ENCODE assay signal across 1 fruit fly cellular context in genomic region chrX:5989368-5989767, dm6.
TF ChIP-seq lines count a peak whose summit lies in the region.

No protein-coding gene starts in this region.

TF ChIP-seq in whole organism, embryonic, 481 proteins besides CTCF, POLR2A, EP300 and RAD21 (continued from another document and continues in another):
- TF ChIP-seq CG10147 (GFP tag; optimal IDR thresholded peaks at IDR 0.05; lab: Kevin White, UChicago) (no peak), CG9215 (GFP tag; IDR thresholded peaks at IDR 0.05; lab: Robert Waterston, UW) (no peak), NfI (GFP tag; optimal IDR thresholded peaks at IDR 0.05; lab: Kevin White, UChicago) (peak; percentile 7), CG1233 (GFP tag; optimal IDR thresholded peaks at IDR 0.05; lab: Kevin White, UChicago) (no peak), Xrp1 (GFP tag; IDR thresholded peaks at IDR 0.05; lab: Robert Waterston, UW) (peak; percentile 62), CHES-1-like (GFP tag; optimal IDR thresholded peaks at IDR 0.05; lab: Kevin White, UChicago) (no peak), CG8388 (GFP tag; optimal IDR thresholded peaks at IDR 0.05; lab: Kevin White, UChicago) (peak; percentile 49), PHDP (tag; optimal IDR thresholded peaks at IDR 0.05; lab: Kevin White, UChicago) (peak; percentile 34), CG32767 (GFP tag; IDR thresholded peaks at IDR 0.05; lab: Robert Waterston, UW) (0 out of 2 replicates have a peak, but pooled peaks have one; percentile 26), CG8765 (GFP tag; IDR thresholded peaks at IDR 0.05; lab: Robert Waterston, UW) (no peak), CG2116 (GFP tag; optimal IDR thresholded peaks at IDR 0.05; lab: Kevin White, UChicago) (peak; percentile 9), Tbp (GFP tag; optimal IDR thresholded peaks at IDR 0.05; lab: Kevin White, UChicago) (no peak), CG31441 (GFP tag; IDR thresholded peaks at IDR 0.05; lab: Robert Waterston, UW) (peak; percentile 67), CG34376 (GFP tag; optimal IDR thresholded peaks at IDR 0.05; lab: Kevin White, UChicago) (no peak), wor (GFP tag; IDR thresholded peaks at IDR 0.05; lab: Robert Waterston, UW) (no peak), phol (tag; optimal IDR thresholded peaks at IDR 0.05; lab: Kevin White, UChicago) (peak; percentile 56), dimm (GFP tag; IDR thresholded peaks at IDR 0.05; lab: Robert Waterston, UW) (no peak), fru (optimal IDR thresholded peaks at IDR 0.05; lab: Kevin White, UChicago) (no peak), dmrt99B (tag; optimal IDR thresholded peaks at IDR 0.05; lab: Kevin White, UChicago) (peak; percentile 72), peb (GFP tag; IDR thresholded peaks at IDR 0.05; lab: Robert Waterston, UW) (peak; percentile 23; the same call in 1 of the 2 replicates), ab (GFP tag; optimal IDR thresholded peaks at IDR 0.05; lab: Kevin White, UChicago) (no peak), Ets65A (GFP tag; lab: Kevin White, UChicago) (no peak), GATAe (GFP tag; conservative IDR thresholded peaks at IDR 0.05; lab: Robert Waterston, UW) (no peak), CG3847 (GFP tag; IDR thresholded peaks at IDR 0.05; lab: Robert Waterston, UW) (no peak), CG34224 (GFP tag; IDR thresholded peaks at IDR 0.05; lab: Robert Waterston, UW; ENCODE audit: partially characterized antibody) (no peak), da (GFP tag; optimal IDR thresholded peaks at IDR 0.05; lab: Kevin White, UChicago) (no peak), Lpt (GFP tag; optimal IDR thresholded peaks at IDR 0.05; lab: Kevin White, UChicago) (no peak), CG4360 (GFP tag; IDR thresholded peaks at IDR 0.05; lab: Robert Waterston, UW) (no peak), Doc2 (GFP tag; IDR thresholded peaks at IDR 0.05; lab: Robert Waterston, UW) (no peak), emc (GFP tag; optimal IDR thresholded peaks at IDR 0.05; lab: Kevin White, UChicago) (no peak), MTF-1 (GFP tag; optimal IDR thresholded peaks at IDR 0.05; lab: Kevin White, UChicago; ENCODE audit: borderline replicate concordance) (no peak), CG15011 (GFP tag; optimal IDR thresholded peaks at IDR 0.05; lab: Kevin White, UChicago) (no peak), nerfin-1 (tag; optimal IDR thresholded peaks at IDR 0.05; lab: Kevin White, UChicago) (no peak), Sox100B (GFP tag; optimal IDR thresholded peaks at IDR 0.05; lab: Kevin White, UChicago) (no peak), Nf-YB (GFP tag; optimal IDR thresholded peaks at IDR 0.05; lab: Kevin White, UChicago) (no peak), D19B (GFP tag; optimal IDR thresholded peaks at IDR 0.05; lab: Kevin White, UChicago) (no peak), CG12659 (GFP tag; optimal IDR thresholded peaks at IDR 0.05; lab: Kevin White, UChicago) (peak; percentile 33), shn (GFP tag; optimal IDR thresholded peaks at IDR 0.05; lab: Kevin White, UChicago) (no peak), CG1832 (GFP tag; optimal IDR thresholded peaks at IDR 0.05; lab: Kevin White, UChicago) (no peak), CG10321 (GFP tag; IDR thresholded peaks at IDR 0.05; lab: Robert Waterston, UW) (no peak), trh (GFP tag; optimal IDR thresholded peaks at IDR 0.05; lab: Kevin White, UChicago) (no peak), slbo (GFP tag; IDR thresholded peaks at IDR 0.05; lab: Robert Waterston, UW) (peak; percentile 23; the same call in 1 of the 2 replicates), CG13296 (GFP tag; optimal IDR thresholded peaks at IDR 0.05; lab: Kevin White, UChicago) (no peak), CG30020 (tag; optimal IDR thresholded peaks at IDR 0.05; lab: Kevin White, UChicago) (no peak), fu2 (GFP tag; optimal IDR thresholded peaks at IDR 0.05; lab: Kevin White, UChicago) (no peak), CoRest (tag; optimal IDR thresholded peaks at IDR 0.05; lab: Kevin White, UChicago) (peak; percentile 36), ems (GFP tag; optimal IDR thresholded peaks at IDR 0.05; lab: Kevin White, UChicago) (no peak), CG17186 (GFP tag; optimal IDR thresholded peaks at IDR 0.05; lab: Kevin White, UChicago) (no peak), CG32772 (GFP tag; IDR thresholded peaks at IDR 0.05; lab: Robert Waterston, UW) (0 out of 2 replicates have a peak, but pooled peaks have one; percentile 44), sna (GFP tag; IDR thresholded peaks at IDR 0.05; lab: Robert Waterston, UW; ENCODE audit: partially characterized antibody) (no peak), crc (GFP tag; optimal IDR thresholded peaks at IDR 0.05; lab: Kevin White, UChicago) (no peak), lmd (GFP tag; IDR thresholded peaks at IDR 0.05; lab: Robert Waterston, UW) (peak; percentile 45; the same call in 1 of the 2 replicates), crp (GFP tag; optimal IDR thresholded peaks at IDR 0.05; lab: Kevin White, UChicago) (no peak), Hmr (GFP tag; optimal IDR thresholded peaks at IDR 0.05; lab: Kevin White, UChicago) (peak; percentile 33), lov (optimal IDR thresholded peaks at IDR 0.05; lab: Kevin White, UChicago) (no peak), lov (GFP tag; IDR thresholded peaks at IDR 0.05; lab: Robert Waterston, UW) (no peak), CG7271 (tag; optimal IDR thresholded peaks at IDR 0.05; lab: Kevin White, UChicago) (no peak), CG4282 (GFP tag; optimal IDR thresholded peaks at IDR 0.05; lab: Kevin White, UChicago) (no peak), tio (GFP tag; optimal IDR thresholded peaks at IDR 0.05; lab: Kevin White, UChicago) (no peak), lilli (GFP tag; optimal IDR thresholded peaks at IDR 0.05; lab: Kevin White, UChicago) (peak; percentile 28), h (optimal IDR thresholded peaks at IDR 0.05; lab: Kevin White, UChicago) (no peak), CG17568 (GFP tag; optimal IDR thresholded peaks at IDR 0.05; lab: Kevin White, UChicago) (no peak), NC2α (GFP tag; optimal IDR thresholded peaks at IDR 0.05; lab: Kevin White, UChicago) (no peak), jing (GFP tag; optimal IDR thresholded peaks at IDR 0.05; lab: Kevin White, UChicago) (peak; percentile 7), Rx (GFP tag; IDR thresholded peaks at IDR 0.05; lab: Robert Waterston, UW) (peak; percentile 37; the same call in 1 of the 2 replicates), Mes4 (GFP tag; optimal IDR thresholded peaks at IDR 0.05; lab: Kevin White, UChicago) (no peak), Spps (tag; optimal IDR thresholded peaks at IDR 0.05; lab: Kevin White, UChicago) (no peak), maf-S (GFP tag; optimal IDR thresholded peaks at IDR 0.05; lab: Kevin White, UChicago) (no peak), gro (GFP tag; optimal IDR thresholded peaks at IDR 0.05; lab: Kevin White, UChicago) (no peak), CG15479 (GFP tag; optimal IDR thresholded peaks at IDR 0.05; lab: Kevin White, UChicago) (no peak), ato (GFP tag; IDR thresholded peaks at IDR 0.05; lab: Robert Waterston, UW; ENCODE audit: partially characterized antibody) (no peak), CG11093 (GFP tag; IDR thresholded peaks at IDR 0.05; lab: Robert Waterston, UW) (no peak), NC2β (GFP tag; optimal IDR thresholded peaks at IDR 0.05; lab: Kevin White, UChicago) (no peak), CG16815 (GFP tag; optimal IDR thresholded peaks at IDR 0.05; lab: Kevin White, UChicago) (no peak), hb (GFP tag; IDR thresholded peaks at IDR 0.05; lab: Robert Waterston, UW; ENCODE audit: partially characterized antibody) (no peak), CG18262 (tag; optimal IDR thresholded peaks at IDR 0.05; lab: Kevin White, UChicago) (peak; percentile 60), Pdp1 (GFP tag; optimal IDR thresholded peaks at IDR 0.05; lab: Kevin White, UChicago) (no peak), CG12236 (GFP tag; optimal IDR thresholded peaks at IDR 0.05; lab: Kevin White, UChicago) (no peak), cas (GFP tag; IDR thresholded peaks at IDR 0.05; lab: Robert Waterston, UW) (no peak), dmrt11E (tag; optimal IDR thresholded peaks at IDR 0.05; lab: Kevin White, UChicago) (no peak), CG6791 (GFP tag; IDR thresholded peaks at IDR 0.05; lab: Robert Waterston, UW; ENCODE audit: partially characterized antibody) (no peak), CG14860 (GFP tag; IDR thresholded peaks at IDR 0.05; lab: Robert Waterston, UW; ENCODE audit: partially characterized antibody) (no peak), CG1792 (GFP tag; optimal IDR thresholded peaks at IDR 0.05; lab: Kevin White, UChicago) (no peak), tin (GFP tag; optimal IDR thresholded peaks at IDR 0.05; lab: Kevin White, UChicago) (peak; percentile 35), Side (GFP tag; optimal IDR thresholded peaks at IDR 0.05; lab: Kevin White, UChicago) (no peak), dysf (GFP tag; IDR thresholded peaks at IDR 0.05; lab: Robert Waterston, UW) (peak; percentile 50; the same call in 2 of the 3 replicates), pum (GFP tag; optimal IDR thresholded peaks at IDR 0.05; lab: Kevin White, UChicago) (no peak), CG7928 (GFP tag; optimal IDR thresholded peaks at IDR 0.05; lab: Kevin White, UChicago) (no peak), grn (GFP tag; optimal IDR thresholded peaks at IDR 0.05; lab: Kevin White, UChicago) (no peak), Bdp1 (GFP tag; optimal IDR thresholded peaks at IDR 0.05; lab: Kevin White, UChicago) (no peak), sqz (GFP tag; optimal IDR thresholded peaks at IDR 0.05; lab: Kevin White, UChicago) (no peak), wdn (GFP tag; IDR thresholded peaks at IDR 0.05; lab: Robert Waterston, UW) (no peak), CG12391 (tag; optimal IDR thresholded peaks at IDR 0.05; lab: Kevin White, UChicago) (peak; percentile 52), CG9876 (GFP tag; optimal IDR thresholded peaks at IDR 0.05; lab: Kevin White, UChicago) (no peak), H2.0 (GFP tag; IDR thresholded peaks at IDR 0.05; lab: Robert Waterston, UW) (no peak), Mad (GFP tag; optimal IDR thresholded peaks at IDR 0.05; lab: Kevin White, UChicago) (no peak), Myb (GFP tag; optimal IDR thresholded peaks at IDR 0.05; lab: Kevin White, UChicago) (no peak), bsh (GFP tag; optimal IDR thresholded peaks at IDR 0.05; lab: Kevin White, UChicago) (peak in 1 of 2 experiments; percentile 64), CG8924 (tag; optimal IDR thresholded peaks at IDR 0.05; lab: Kevin White, UChicago) (peak; percentile 47), CG18619 (GFP tag; optimal IDR thresholded peaks at IDR 0.05; lab: Kevin White, UChicago) (no peak), esg (GFP tag; conservative IDR thresholded peaks at IDR 0.05; lab: Robert Waterston, UW) (0 out of 2 replicates have a peak, but pooled peaks have one; percentile 14), CG10654 (GFP tag; optimal IDR thresholded peaks at IDR 0.05; lab: Kevin White, UChicago) (no peak), CG15269 (tag; optimal IDR thresholded peaks at IDR 0.05; lab: Kevin White, UChicago) (peak; percentile 65), grau (tag; optimal IDR thresholded peaks at IDR 0.05; lab: Kevin White, UChicago) (peak; percentile 58), eyg (GFP tag; optimal IDR thresholded peaks at IDR 0.05; lab: Kevin White, UChicago) (no peak), CG3281 (GFP tag; optimal IDR thresholded peaks at IDR 0.05; lab: Kevin White, UChicago) (peak; percentile 8), p53 (GFP tag; optimal IDR thresholded peaks at IDR 0.05; lab: Kevin White, UChicago) (no peak), CG2712 (tag; optimal IDR thresholded peaks at IDR 0.05; lab: Kevin White, UChicago) (peak; percentile 54), ci (GFP tag; IDR thresholded peaks at IDR 0.05; lab: Robert Waterston, UW) (peak; percentile 79), slp2 (GFP tag; optimal IDR thresholded peaks at IDR 0.05; lab: Kevin White, UChicago) (no peak), Dp (GFP tag; optimal IDR thresholded peaks at IDR 0.05; lab: Kevin White, UChicago) (no peak), CG11504 (tag; optimal IDR thresholded peaks at IDR 0.05; lab: Kevin White, UChicago) (peak; percentile 72), D (optimal IDR thresholded peaks at IDR 0.05; lab: Kevin White, UChicago) (no peak), D (GFP tag; optimal IDR thresholded peaks at IDR 0.05; lab: Kevin White, UChicago) (no peak), Antp (GFP tag; optimal IDR thresholded peaks at IDR 0.05; lab: Kevin White, UChicago) (no peak), sisA (GFP tag; IDR thresholded peaks at IDR 0.05; lab: Robert Waterston, UW) (peak; percentile 49), scrt (GFP tag; optimal IDR thresholded peaks at IDR 0.05; lab: Kevin White, UChicago) (no peak), hth (optimal IDR thresholded peaks at IDR 0.05; lab: Kevin White, UChicago) (no peak), corto (GFP tag; optimal IDR thresholded peaks at IDR 0.05; lab: Kevin White, UChicago) (no peak), bigmax (GFP tag; optimal IDR thresholded peaks at IDR 0.05; lab: Kevin White, UChicago) (no peak), ase (GFP tag; IDR thresholded peaks at IDR 0.05; lab: Robert Waterston, UW) (peak; percentile 63; the same call in 2 of the 3 replicates), Dad (GFP tag; optimal IDR thresholded peaks at IDR 0.05; lab: Kevin White, UChicago) (no peak), slou (GFP tag; optimal IDR thresholded peaks at IDR 0.05; lab: Kevin White, UChicago) (no peak), Dip2 (GFP tag; IDR thresholded peaks at IDR 0.05; lab: Robert Waterston, UW) (no peak), Sin3A (optimal IDR thresholded peaks at IDR 0.05; lab: Kevin White, UChicago) (no peak), B-H1 (GFP tag; IDR thresholded peaks at IDR 0.05; lab: Robert Waterston, UW) (no peak; the same call in 2 of the 3 replicates), CG10565 (GFP tag; optimal IDR thresholded peaks at IDR 0.05; lab: Kevin White, UChicago) (no peak), CG16779 (GFP tag; IDR thresholded peaks at IDR 0.05; lab: Robert Waterston, UW) (no peak), disco-r (GFP tag; optimal IDR thresholded peaks at IDR 0.05; lab: Kevin White, UChicago) (no peak), Bteb2 (GFP tag; optimal IDR thresholded peaks at IDR 0.05; lab: Kevin White, UChicago) (no peak), CG2120 (GFP tag; optimal IDR thresholded peaks at IDR 0.05; lab: Kevin White, UChicago) (no peak), nau (GFP tag; optimal IDR thresholded peaks at IDR 0.05; lab: Kevin White, UChicago) (no peak), Atf3 (GFP tag; optimal IDR thresholded peaks at IDR 0.05; lab: Kevin White, UChicago) (no peak), tna (GFP tag; IDR thresholded peaks at IDR 0.05; lab: Robert Waterston, UW; ENCODE audit: partially characterized antibody) (no peak), CG11247 (GFP tag; IDR thresholded peaks at IDR 0.05; lab: Robert Waterston, UW) (no peak), CG10366 (GFP tag; IDR thresholded peaks at IDR 0.05; lab: Robert Waterston, UW) (peak; percentile 65), Dip3 (GFP tag; optimal IDR thresholded peaks at IDR 0.05; lab: Kevin White, UChicago) (no peak)
